Worm (Caenorhabditis elegans) whole organism, mixed stage, embryonic: Measurements from ENCODE around the gene sqd-1.

Experiments used
- M03D4.4 ChIP-seq: sonication (generic microtip); optimal IDR thresholded peaks from 2 replicates; lab custom pipeline; 2017; ENCODE audit warnings: mild to moderate bottlenecking, missing genetic modification characterization, missing compliant biosample characterization
- bed-3 ChIP-seq: fragments of 200-800 bp; sonication (Bioruptor generic); optimal IDR thresholded peaks from 3 replicates; lab custom pipeline; 2018; ENCODE audit warnings: mild to moderate bottlenecking, missing genetic modification characterization, moderate library complexity, missing compliant biosample characterization
- blmp-1 ChIP-seq: fragments of 150-350 bp; optimal IDR thresholded peaks from 2 replicates; lab custom pipeline; 2014; ENCODE audit warnings: missing biosample characterization, missing genetic modification characterization
- ceh-39 ChIP-seq: fragments of 150-350 bp; optimal IDR thresholded peaks from 2 replicates; lab custom pipeline; 2014; ENCODE audit warnings: missing biosample characterization, missing genetic modification characterization
- ceh-43 ChIP-seq: fragments of 200-800 bp; sonication (Bioruptor generic); optimal IDR thresholded peaks from 2 replicates; lab custom pipeline; 2018; ENCODE audit warnings: mild to moderate bottlenecking, missing genetic modification characterization, moderate library complexity, missing compliant biosample characterization
- ceh-83 ChIP-seq: fragments of 200-800 bp; sonication (Bioruptor generic); optimal IDR thresholded peaks from 2 replicates; lab custom pipeline; 2018; ENCODE audit warnings: mild to moderate bottlenecking, missing genetic modification characterization, missing compliant biosample characterization
- ces-1 ChIP-seq: fragments of 150-350 bp; optimal IDR thresholded peaks from 2 replicates; lab custom pipeline; 2014; ENCODE audit warnings: missing biosample characterization, missing genetic modification reagents, missing genetic modification characterization
- cnd-1 ChIP-seq: fragments of 200-800 bp; sonication (Bioruptor generic); optimal IDR thresholded peaks from 2 replicates; lab custom pipeline; 2018; ENCODE audit warnings: mild to moderate bottlenecking, missing genetic modification characterization, missing compliant biosample characterization
- drap-1 ChIP-seq: fragments of 200-800 bp; sonication (Bioruptor generic); optimal IDR thresholded peaks from 3 replicates; lab custom pipeline; 2018; ENCODE audit warnings: mild to moderate bottlenecking, missing genetic modification characterization, missing compliant biosample characterization
- elt-1 ChIP-seq: sonication (generic microtip); optimal IDR thresholded peaks from 2 replicates; lab custom pipeline; 2017; ENCODE audit warnings: missing genetic modification characterization, mild to moderate bottlenecking, missing compliant biosample characterization, antibody characterized with exemption, moderate library complexity, borderline replicate concordance; ENCODE audit not compliant: insufficient read depth
- elt-3 ChIP-seq: fragments of 150-350 bp; optimal IDR thresholded peaks from 2 replicates; lab custom pipeline; 2014; ENCODE audit warnings: missing biosample characterization, missing genetic modification characterization
- flh-1 ChIP-seq: fragments of 200-800 bp; sonication (Bioruptor generic); optimal IDR thresholded peaks from 2 replicates; lab custom pipeline; 2018; ENCODE audit warnings: mild to moderate bottlenecking, missing genetic modification characterization, moderate library complexity, missing compliant biosample characterization
- ham-2 ChIP-seq: fragments of 200-800 bp; sonication (Bioruptor generic); optimal IDR thresholded peaks from 2 replicates; lab custom pipeline; 2018; ENCODE audit warnings: mild to moderate bottlenecking, missing genetic modification characterization, missing compliant biosample characterization
- hlh-1 ChIP-seq: fragments of 150-350 bp; optimal IDR thresholded peaks from 2 replicates; lab custom pipeline; 2014; ENCODE audit warnings: missing biosample characterization, missing genetic modification reagents, missing genetic modification characterization
- lin-13 ChIP-seq: fragments of 150-350 bp; optimal IDR thresholded peaks from 2 replicates; lab custom pipeline; 2014; ENCODE audit warnings: missing biosample characterization, missing genetic modification characterization
- lin-32 ChIP-seq: fragments of 200-800 bp; sonication (Bioruptor generic); optimal IDR thresholded peaks from 2 replicates; lab custom pipeline; 2018; ENCODE audit warnings: mild to moderate bottlenecking, missing genetic modification characterization, missing compliant biosample characterization
- lsy-2 ChIP-seq: fragments of 150-350 bp; optimal IDR thresholded peaks from 2 replicates; lab custom pipeline; 2014; ENCODE audit warnings: missing biosample characterization, missing genetic modification characterization
- mep-1 ChIP-seq: fragments of 150-350 bp; optimal IDR thresholded peaks from 2 replicates; lab custom pipeline; 2017; ENCODE audit warnings: missing biosample characterization, missing genetic modification reagents, missing genetic modification characterization, inconsistent platforms
- mls-2 ChIP-seq: sonication (generic microtip); optimal IDR thresholded peaks from 2 replicates; lab custom pipeline; 2016; ENCODE audit warnings: mild to moderate bottlenecking, missing genetic modification characterization, moderate library complexity, missing compliant biosample characterization
- nhr-12 ChIP-seq: fragments of 150-350 bp; optimal IDR thresholded peaks from 2 replicates; lab custom pipeline; 2014; ENCODE audit warnings: missing biosample characterization, missing genetic modification characterization
- nhr-2 ChIP-seq: fragments of 150-350 bp; optimal IDR thresholded peaks from 2 replicates; lab custom pipeline; 2014; ENCODE audit warnings: missing biosample characterization, missing genetic modification characterization
- nhr-237 ChIP-seq: fragments of 150-350 bp; optimal IDR thresholded peaks from 2 replicates; lab custom pipeline; 2014; ENCODE audit warnings: missing biosample characterization, missing genetic modification characterization
- nhr-76 ChIP-seq: sonication (generic microtip); optimal IDR thresholded peaks from 2 replicates; lab custom pipeline; 2017; ENCODE audit warnings: missing biosample characterization, missing genetic modification characterization
- pha-4 ChIP-seq: fragments of 150-350 bp; optimal IDR thresholded peaks from 2 replicates; lab custom pipeline; 2018; ENCODE audit warnings: missing biosample characterization, missing genetic modification reagents, missing genetic modification characterization
- sptf-1 ChIP-seq: sonication (generic microtip); optimal IDR thresholded peaks from 2 replicates; lab custom pipeline; 2017; ENCODE audit warnings: mild to moderate bottlenecking, missing genetic modification characterization, moderate library complexity, missing compliant biosample characterization
- tbx-8 ChIP-seq: fragments of 200-800 bp; sonication (Bioruptor generic); optimal IDR thresholded peaks from 2 replicates; lab custom pipeline; 2018; ENCODE audit warnings: mild to moderate bottlenecking, missing genetic modification characterization, moderate library complexity, missing compliant biosample characterization
- unc-120 ChIP-seq: sonication (generic microtip); optimal IDR thresholded peaks from 2 replicates; lab custom pipeline; 2017; ENCODE audit warnings: missing genetic modification characterization, missing compliant biosample characterization; ENCODE audit not compliant: poor library complexity, severe bottlenecking
- unc-39 ChIP-seq: fragments of 150-350 bp; optimal IDR thresholded peaks from 2 replicates; lab custom pipeline; 2014; ENCODE audit warnings: missing biosample characterization, missing genetic modification characterization
- unc-62 ChIP-seq: fragments of 150-350 bp; optimal IDR thresholded peaks from 2 replicates; lab custom pipeline; 2014; ENCODE audit warnings: missing biosample characterization, missing genetic modification reagents, missing genetic modification characterization
- zip-8 ChIP-seq: fragments of 150-350 bp; optimal IDR thresholded peaks from 2 replicates; lab custom pipeline; 2014; ENCODE audit warnings: missing biosample characterization, missing genetic modification characterization
- ztf-11 ChIP-seq: fragments of 150-350 bp; optimal IDR thresholded peaks from 2 replicates; lab custom pipeline; 2014; ENCODE audit warnings: missing biosample characterization, missing genetic modification characterization

sqd-1 gene

DNA sequence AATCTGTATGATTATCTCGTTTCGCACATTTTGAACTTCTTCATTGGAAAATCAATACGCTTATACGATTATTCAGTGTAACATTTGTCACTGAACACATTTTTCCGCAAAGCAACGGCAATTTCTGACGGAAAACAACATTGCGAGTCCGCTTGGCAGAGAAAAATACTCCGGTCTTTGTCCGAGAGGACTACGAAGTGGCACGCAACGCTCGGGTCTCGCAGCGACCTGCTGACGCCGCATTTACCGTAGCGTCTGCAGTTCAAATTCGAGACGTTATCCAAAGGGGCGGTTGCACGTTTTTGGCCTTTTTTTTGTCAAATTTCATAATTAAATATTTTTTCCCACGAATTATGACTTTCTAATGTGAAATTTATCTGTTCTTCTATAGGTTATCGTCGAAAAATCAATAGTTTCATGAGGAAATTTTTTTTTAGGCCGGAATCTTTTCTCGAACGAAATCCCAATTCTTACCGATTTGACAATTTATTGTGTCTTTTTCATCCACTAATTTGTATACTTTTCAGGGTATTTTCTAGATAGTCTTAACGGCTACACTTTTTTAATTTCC, at the start of gene sqd-1:
sqd-1 (plus strand) TSS at position 521 of the 571 bp plus-strand sequence.
- TF ChIP-seq flh-1 (GFP tag; lab: Kevin White, UChicago) = no peak
- peak; percentile 72 for TF ChIP-seq drap-1 (GFP tag; lab: Kevin White, UChicago)
- TF ChIP-seq nhr-2 (tag; lab: Kevin White, UChicago) = peak; percentile 46
- peak; percentile 68 for TF ChIP-seq unc-120 (tag; lab: Kevin White, UChicago)
- peak; percentile 72 for TF ChIP-seq mls-2 (tag; lab: Kevin White, UChicago)
- peak; percentile 78 for TF ChIP-seq hlh-1 (tag; lab: Kevin White, UChicago)
- TF ChIP-seq lin-13 (tag; lab: Kevin White, UChicago) = peak; percentile 92
- TF ChIP-seq ham-2 (GFP tag; lab: Kevin White, UChicago) = peak; percentile 64
- peak; percentile 76 for TF ChIP-seq M03D4.4 (tag; lab: Kevin White, UChicago)
- peak; percentile 76 for TF ChIP-seq ces-1 (GFP tag; lab: Kevin White, UChicago)
- peak; percentile 69 for TF ChIP-seq unc-62
- peak; percentile 47 for TF ChIP-seq lin-32 (GFP tag; lab: Kevin White, UChicago)
- peak; percentile 22 for TF ChIP-seq bed-3 (GFP tag; lab: Kevin White, UChicago)
- peak; percentile 84 for TF ChIP-seq mep-1
- TF ChIP-seq ceh-43 = no peak
- TF ChIP-seq lsy-2 (tag; lab: Kevin White, UChicago) = peak; percentile 97
- TF ChIP-seq sptf-1 (tag; lab: Kevin White, UChicago) = peak; percentile 86
- TF ChIP-seq cnd-1 (tag; lab: Kevin White, UChicago) = peak; percentile 65
- TF ChIP-seq elt-3 (tag; lab: Kevin White, UChicago) = no peak
- no peak for TF ChIP-seq ceh-83
- TF ChIP-seq nhr-237 (tag; lab: Kevin White, UChicago) = peak; percentile 93
- no peak for TF ChIP-seq nhr-12
- TF ChIP-seq ceh-39 (tag; lab: Kevin White, UChicago) = peak; percentile 80
- TF ChIP-seq unc-39 = no peak
- TF ChIP-seq ztf-11 (tag; lab: Kevin White, UChicago) = no peak
- peak; percentile 98 for TF ChIP-seq pha-4 (tag; lab: Kevin White, UChicago)
- TF ChIP-seq, all 35 proteins: peak for 19

DNA sequence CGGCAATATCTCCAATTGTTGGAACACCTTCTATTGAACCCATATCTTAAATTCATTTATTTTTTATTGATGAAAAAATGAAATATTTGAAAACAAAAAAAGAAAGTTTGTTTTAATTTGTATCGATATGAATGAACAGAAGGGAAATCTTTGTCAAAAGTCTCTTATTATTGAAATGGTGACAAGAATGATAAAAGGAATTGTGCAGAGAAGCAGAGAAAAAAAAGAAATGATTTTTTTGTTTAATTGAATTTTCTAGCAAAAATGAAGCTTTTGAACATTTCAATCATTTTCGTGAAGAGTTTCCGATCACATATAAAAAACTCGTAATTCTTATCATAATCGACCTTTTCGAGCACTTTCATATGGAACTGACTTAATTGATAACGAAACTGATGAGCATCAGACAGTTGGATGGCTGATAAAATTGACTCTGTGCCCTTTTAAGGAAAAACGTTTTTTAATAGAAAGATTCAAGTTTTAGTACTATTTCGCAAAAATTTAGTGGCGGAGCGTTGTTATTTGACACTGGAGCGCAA, 48.2 kb upstream of the sqd-1 start, which contains the start of the genes aat-4 and T13A10.1:
aat-4 (minus strand) TSS at position 51 of the 539 bp plus-strand sequence.
T13A10.1 (plus strand) TSS at position 411 of the 539 bp plus-strand sequence.
- TF ChIP-seq ceh-83 (no peak), nhr-76 (tag; lab: Kevin White, UChicago) (no peak), ces-1 (GFP tag; lab: Kevin White, UChicago) (no peak), nhr-2 (tag; lab: Kevin White, UChicago) (no peak), zip-8 (no peak), hlh-1 (tag; lab: Kevin White, UChicago) (no peak), ham-2 (GFP tag; lab: Kevin White, UChicago) (no peak), M03D4.4 (tag; lab: Kevin White, UChicago) (no peak), elt-1 (tag; lab: Kevin White, UChicago) (no peak), lin-32 (GFP tag; lab: Kevin White, UChicago) (no peak)

DNA sequence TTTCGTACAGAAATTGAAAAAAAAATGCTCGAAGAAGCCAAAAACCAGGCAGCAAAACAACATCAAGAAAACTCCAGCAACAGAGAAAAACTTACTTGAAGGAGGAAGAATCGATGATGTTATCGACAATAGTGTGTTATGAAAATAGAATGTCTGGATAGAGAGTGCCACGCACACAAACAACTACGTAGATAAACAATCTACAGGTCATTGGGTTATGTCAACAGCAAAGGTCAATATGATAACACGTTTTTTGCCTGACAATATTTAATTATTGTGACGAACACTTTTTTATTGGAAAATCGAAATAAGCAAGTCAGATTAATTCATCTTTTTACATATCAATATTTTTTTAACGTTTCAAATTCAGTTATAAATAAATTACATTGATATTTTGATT, 44.6 kb upstream of the sqd-1 start, which contains the start of gene sams-5:
sams-5 (minus strand) TSS at position 131 of the 400 bp plus-strand sequence.
- TF ChIP-seq nhr-2 (tag; lab: Kevin White, UChicago) = no peak
- no peak for TF ChIP-seq nhr-237 (tag; lab: Kevin White, UChicago)
- no peak for TF ChIP-seq flh-1 (GFP tag; lab: Kevin White, UChicago)
- TF ChIP-seq lin-13 (tag; lab: Kevin White, UChicago) = no peak
- TF ChIP-seq blmp-1 = no peak

- no peak for TF ChIP-seq ceh-43
- TF ChIP-seq tbx-8 = no peak
- TF ChIP-seq drap-1 (GFP tag; lab: Kevin White, UChicago) = no peak
- TF ChIP-seq lin-32 (GFP tag; lab: Kevin White, UChicago) = no peak
- TF ChIP-seq mls-2 (tag; lab: Kevin White, UChicago) = no peak
- no peak for TF ChIP-seq unc-39
- TF ChIP-seq hlh-1 (tag; lab: Kevin White, UChicago) = no peak
- no peak for TF ChIP-seq flh-1 (GFP tag; lab: Kevin White, UChicago)
- TF ChIP-seq pha-4 (tag; lab: Kevin White, UChicago) = no peak
- no peak for TF ChIP-seq elt-1 (tag; lab: Kevin White, UChicago)
- no peak for TF ChIP-seq ham-2 (GFP tag; lab: Kevin White, UChicago)
- TF ChIP-seq, all 35 proteins: peak for 0
Measured at ce11 chrIV:6282143-6282542, 41.8 kb upstream of the sqd-1 start, which contains the start of gene srv-32. Gene srv-32, minus strand, starts transcription at chrIV:6282243.
